Worm (Caenorhabditis elegans) whole organism, L4/young adult: ENCODE measurements around the gene prx-10.

Experiments used
- W03F9.2 ChIP-seq: fragments of 150-350 bp; optimal IDR thresholded peaks from 2 replicates; lab custom pipeline; 2014; ENCODE audit warnings: missing biosample characterization, missing genetic modification characterization
- him-1 ChIP-seq: sonication (generic microtip); optimal IDR thresholded peaks from 2 replicates; lab custom pipeline; 2016; ENCODE audit warnings: missing genotype, missing genetic modification reagents, missing genetic modification characterization, missing compliant biosample characterization

DNA sequence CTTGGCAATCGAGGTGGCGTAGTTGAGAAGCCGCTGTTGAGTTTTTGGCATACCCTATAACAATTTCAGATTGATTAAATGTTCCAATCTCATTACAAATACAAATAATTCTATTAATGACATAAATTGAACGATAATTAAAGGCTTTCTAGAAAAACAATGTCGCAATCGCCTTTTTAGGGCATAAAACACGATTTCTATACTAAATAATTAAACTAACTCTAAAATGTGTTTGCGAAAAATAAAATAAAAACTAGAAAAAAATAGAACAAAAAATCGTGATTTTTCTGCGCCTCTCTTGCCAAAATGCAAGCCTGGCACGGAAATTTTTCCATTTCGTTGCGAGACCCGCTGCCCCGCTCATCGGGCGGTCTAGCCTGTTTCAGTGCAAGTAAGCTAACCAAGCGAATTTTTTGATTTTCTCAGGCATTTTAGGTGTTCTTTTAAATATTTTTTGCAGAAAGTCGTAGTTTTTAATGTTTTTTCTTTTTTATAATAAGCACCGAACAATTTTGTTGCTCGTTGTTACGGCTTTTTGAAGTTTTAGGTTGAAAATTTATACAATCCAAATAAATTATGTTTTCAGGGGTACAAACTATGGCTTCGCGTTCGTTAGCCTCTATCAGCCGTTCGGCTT, 8.3 kb upstream of the prx-10 start, which contains the start of the genes C34E10.12, C34E10.10 and atp-2:
- peak; percentile 7 for TF ChIP-seq him-1 (tag; lab: Kevin White, UChicago)
- peak; percentile 89 for TF ChIP-seq W03F9.2 (tag; lab: Kevin White, UChicago)
